Worm (Caenorhabditis elegans): ENCODE results near the gene R11D1.4.

- TF ChIP-seq him-1 (tag; optimal IDR thresholded peaks at IDR 0.05): no peak
- TF ChIP-seq W03F9.2 (tag; optimal IDR thresholded peaks at IDR 0.05): no peak
- no peak for TF ChIP-seq dao-5 (tag; optimal IDR thresholded peaks at IDR 0.05)
Observed at ce11 chrV:12727104-12727637, 13.2 kb upstream of the R11D1.4 start, which contains the start of gene R11D1.13.

Data from whole organism, L4/young adult.